Worm (Caenorhabditis elegans): ENCODE data around the gene F25G6.8.
A peak's percentile ranks its signal among the peaks of the same experiment; 100 is the strongest.
"Not testable (repeated sequence)": the region's sequence is repeated elsewhere in the genome, so short reads cannot be mapped to it uniquely, and the experiment has no call there.

DNA sequence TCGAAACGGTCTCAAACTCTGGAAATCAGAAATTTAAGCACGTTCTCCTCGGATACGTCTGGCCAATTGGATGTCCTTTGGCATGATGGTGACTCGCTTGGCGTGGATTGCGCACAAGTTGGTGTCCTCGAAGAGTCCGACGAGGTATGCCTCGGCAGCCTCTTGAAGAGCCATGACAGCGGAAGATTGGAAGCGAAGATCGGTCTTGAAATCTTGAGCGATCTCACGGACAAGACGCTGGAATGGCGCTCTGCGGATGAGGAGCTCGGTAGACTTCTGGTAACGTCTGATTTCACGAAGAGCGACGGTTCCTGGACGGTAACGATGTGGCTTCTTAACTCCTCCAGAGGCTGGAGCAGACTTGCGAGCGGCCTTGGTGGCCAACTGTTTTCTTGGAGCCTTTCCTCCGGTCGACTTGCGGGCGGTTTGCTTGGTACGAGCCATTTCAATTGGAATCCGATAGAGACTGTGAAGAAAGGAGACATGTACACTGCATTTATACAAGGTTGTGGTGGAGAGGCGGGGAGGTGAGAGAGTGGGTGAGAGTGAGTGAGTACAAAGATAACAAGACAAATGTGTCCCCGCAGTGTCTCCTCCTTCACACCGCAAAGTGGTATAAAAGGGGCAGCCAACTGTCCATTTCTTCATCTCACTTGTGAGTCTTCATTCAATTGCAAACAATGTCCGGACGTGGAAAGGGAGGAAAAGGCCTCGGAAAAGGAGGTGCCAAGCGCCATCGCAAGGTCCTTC is 30.3 kb downstream of the F25G6.8 start, which contains the start of the genes his-6 and his-5:
- TF ChIP-seq unc-62 (GFP tag; optimal IDR thresholded peaks at IDR 0.05 in 1 of 2); unc-62 (tag; optimal IDR thresholded peaks at IDR 0.05); ama-1 (optimal IDR thresholded peaks at IDR 0.05); R02D3.7 (tag; optimal IDR thresholded peaks at IDR 0.05); fkh-10 (GFP tag; optimal IDR thresholded peaks at IDR 0.05); mdt-29 (GFP tag; IDR thresholded peaks at IDR 0.05); ztf-11 (tag; optimal IDR thresholded peaks at IDR 0.05); lin-15B (tag; optimal IDR thresholded peaks at IDR 0.05); zag-1 (tag; optimal IDR thresholded peaks at IDR 0.05); nhr-77 (tag; optimal IDR thresholded peaks at IDR 0.05); F37D6.2 (tag; optimal IDR thresholded peaks at IDR 0.05); ceh-20 (GFP tag; IDR thresholded peaks at IDR 0.05): not testable (repeated sequence)
- TF ChIP-seq hmg-1.1 (GFP tag; IDR thresholded peaks at IDR 0.05) (peak; percentile 30; the same call in 1 of the 2 replicates), F10B5.3 (tag; optimal IDR thresholded peaks at IDR 0.05) (peak; percentile 60)
